Worm (Caenorhabditis elegans) whole organism, young adult: ENCODE results near the gene sbt-1.

Experiments
- B0336.3 ChIP-seq: fragments of 200-800 bp; sonication (Bioruptor generic); IDR thresholded peaks from 2 replicates; pipeline ENCODE4 v1.3.6; 2022; ENCODE audit warnings: missing genetic modification characterization, missing compliant biosample characterization
- F49E8.2 ChIP-seq: sonication (generic microtip); optimal IDR thresholded peaks from 3 replicates; lab custom pipeline; 2017; ENCODE audit warnings: missing genetic modification characterization, mild to moderate bottlenecking, missing compliant biosample characterization, antibody characterized with exemption, moderate library complexity; ENCODE audit not compliant: insufficient read depth
- T26A5.8 ChIP-seq: sonication (generic microtip); optimal IDR thresholded peaks from 2 replicates; lab custom pipeline; 2016; ENCODE audit warnings: missing genetic modification characterization, missing compliant biosample characterization
- Y79H2A.3 ChIP-seq: fragments of 200-800 bp; sonication (Bioruptor generic); conservative IDR thresholded peaks from 2 replicates; pipeline ENCODE4 v1.3.6; 2022; ENCODE audit warnings: missing genetic modification reagents, missing genetic modification characterization, missing compliant biosample characterization
- ama-1 ChIP-seq, 3 experiments: fragments of 150-350 bp in 1 of 3; sonication (generic microtip) in 2 of 3; optimal IDR thresholded peaks; 2 replicates each; lab custom pipeline; 2014 to 2018; ENCODE audit warnings: missing biosample characterization in 2 of 3, missing genetic modification characterization in 2 of 3, missing genetic modification reagents in 2 of 3
- dpff-1 ChIP-seq: sonication (generic microtip); optimal IDR thresholded peaks from 2 replicates; lab custom pipeline; 2017; ENCODE audit warnings: mild to moderate bottlenecking, missing genetic modification characterization, missing compliant biosample characterization
- efl-1 ChIP-seq: fragments of 150-350 bp; optimal IDR thresholded peaks from 2 replicates; lab custom pipeline; 2014; ENCODE audit warnings: missing biosample characterization, missing genetic modification reagents, missing genetic modification characterization
- ets-4 ChIP-seq: fragments of 200-800 bp; sonication (Bioruptor generic); optimal IDR thresholded peaks from 2 replicates; lab custom pipeline; 2018; ENCODE audit warnings: mild to moderate bottlenecking, missing genetic modification characterization, missing compliant biosample characterization
- lag-1 ChIP-seq: fragments of 200-800 bp; sonication (Bioruptor generic); IDR thresholded peaks from 2 replicates; pipeline ENCODE4 v1.3.6; 2022; ENCODE audit warnings: missing genetic modification reagents, missing genetic modification characterization, missing compliant biosample characterization
- rec-8 ChIP-seq, 2 experiments: sonication (generic microtip); optimal IDR thresholded peaks; 2 replicates each; lab custom pipeline; 2016; ENCODE audit warnings: mild to moderate bottlenecking in 2 of 2, missing genetic modification characterization in 2 of 2, missing genetic modification reagents in 2 of 2, missing genotype in 2 of 2, missing biosample characterization in 1 of 2, missing compliant biosample characterization in 1 of 2, moderate library complexity in 1 of 2
- rpc-1 ChIP-seq, 2 experiments: fragments of 150-350 bp in 1 of 2; sonication (generic microtip) in 1 of 2; optimal IDR thresholded peaks; 2 replicates each; lab custom pipeline; 2014 to 2018; ENCODE audit warnings: missing biosample characterization in 1 of 2, missing genetic modification characterization in 1 of 2, missing genetic modification reagents in 1 of 2, missing genotype in 1 of 2
- snpc-1.1 ChIP-seq: sonication (generic microtip); optimal IDR thresholded peaks from 2 replicates; lab custom pipeline; 2017; ENCODE audit warnings: missing genetic modification characterization, mild to moderate bottlenecking, missing compliant biosample characterization, antibody characterized with exemption, moderate library complexity, missing genotype, missing genetic modification reagents; ENCODE audit not compliant: insufficient read depth
- unc-62 ChIP-seq: fragments of 150-350 bp; optimal IDR thresholded peaks from 2 replicates; lab custom pipeline; 2014; ENCODE audit warnings: missing biosample characterization, missing genetic modification reagents, missing genetic modification characterization

ce11 chrV:20789105-20789504 is 39.6 kb downstream of the sbt-1 start, which contains the start of gene tpan-1:
- TF ChIP-seq rec-8 (tag; optimal IDR thresholded peaks at IDR 0.05; lab: Kevin White, UChicago): no peak
- no peak for TF ChIP-seq rpc-1 (optimal IDR thresholded peaks at IDR 0.05; lab: Kevin White, UChicago)
- no peak for TF ChIP-seq rpc-1 (tag; optimal IDR thresholded peaks at IDR 0.05; lab: Kevin White, UChicago)
- TF ChIP-seq F49E8.2 (tag; lab: Kevin White, UChicago): no peak
- TF ChIP-seq T26A5.8 (tag; lab: Kevin White, UChicago): no peak
- no peak for TF ChIP-seq ets-4 (GFP tag; lab: Kevin White, UChicago)
- no peak for TF ChIP-seq ama-1 (optimal IDR thresholded peaks at IDR 0.05; lab: Kevin White, UChicago)
- TF ChIP-seq ama-1 (GFP tag; optimal IDR thresholded peaks at IDR 0.05; lab: Kevin White, UChicago): no peak
- TF ChIP-seq B0336.3 (GFP tag; lab: Robert Waterston, UW): no peak
- no peak for TF ChIP-seq lag-1 (GFP tag; lab: Robert Waterston, UW)
- no peak for TF ChIP-seq Y79H2A.3 (GFP tag; lab: Robert Waterston, UW)
- TF ChIP-seq unc-62: no peak
- no peak for TF ChIP-seq dpff-1 (tag; lab: Kevin White, UChicago)
- no peak for TF ChIP-seq snpc-1.1 (tag; lab: Kevin White, UChicago)
- TF ChIP-seq efl-1 (GFP tag; lab: Kevin White, UChicago): no peak
